Worm (Caenorhabditis elegans) whole organism, L4 larva: ENCODE measurements around the gene col-90.

Experiments used
- F49E8.2 ChIP-seq: sonication (generic microtip); optimal IDR thresholded peaks from 2 replicates; lab custom pipeline; 2016; ENCODE audit warnings: missing compliant biosample characterization, mild to moderate bottlenecking, missing genetic modification characterization, borderline replicate concordance
- ceh-62 ChIP-seq: sonication (generic microtip); optimal IDR thresholded peaks from 2 replicates; lab custom pipeline; 2017; ENCODE audit warnings: missing biosample characterization, missing genetic modification characterization
- ceh-82 ChIP-seq: sonication (generic microtip); optimal IDR thresholded peaks from 2 replicates; lab custom pipeline; 2017; ENCODE audit warnings: missing biosample characterization, missing genetic modification characterization
- ces-1 ChIP-seq: fragments of 150-350 bp; sonication (generic microtip); optimal IDR thresholded peaks from 4 replicates; lab custom pipeline; 2014; ENCODE audit warnings: missing biosample characterization, missing genetic modification reagents, missing genetic modification characterization
- ctbp-1 ChIP-seq: fragments of 200-800 bp; sonication (Bioruptor generic); IDR thresholded peaks from 2 replicates; pipeline ENCODE4 v1.3.6; 2022; ENCODE audit warnings: missing genetic modification reagents, missing genetic modification characterization, missing compliant biosample characterization
- dmd-6 ChIP-seq: fragments of 200-800 bp; sonication (Bioruptor generic); IDR thresholded peaks from 2 replicates; pipeline ENCODE4 v1.3.6; 2022; ENCODE audit warnings: missing genetic modification reagents, missing genetic modification characterization, missing compliant biosample characterization
- dmd-9 ChIP-seq: fragments of 200-800 bp; sonication (Bioruptor generic); IDR thresholded peaks from 2 replicates; pipeline ENCODE4 v1.3.6; 2022; ENCODE audit warnings: missing genetic modification reagents, missing genetic modification characterization, missing compliant biosample characterization
- duxl-1 ChIP-seq: sonication (generic microtip); optimal IDR thresholded peaks from 2 replicates; lab custom pipeline; 2016; ENCODE audit warnings: mild to moderate bottlenecking, missing genetic modification characterization, moderate library complexity, missing compliant biosample characterization; ENCODE audit not compliant: poor library complexity
- egl-43 ChIP-seq: fragments of 200-800 bp; sonication (Bioruptor generic); IDR thresholded peaks from 2 replicates; pipeline ENCODE4 v1.3.6; 2022; ENCODE audit warnings: missing genetic modification reagents, missing genetic modification characterization, missing compliant biosample characterization
- hif-1 ChIP-seq, 2 experiments: sonication (generic microtip); optimal IDR thresholded peaks; 2 replicates each; lab custom pipeline; 2016 to 2017; ENCODE audit warnings: missing compliant biosample characterization in 2 of 2, missing genetic modification characterization in 2 of 2, missing genetic modification reagents in 2 of 2, missing genotype in 2 of 2, mild to moderate bottlenecking in 1 of 2
- hlh-30 ChIP-seq: sonication (generic microtip); optimal IDR thresholded peaks from 2 replicates; lab custom pipeline; 2017; ENCODE audit warnings: antibody characterized with exemption, mild to moderate bottlenecking, missing genetic modification characterization, missing compliant biosample characterization; ENCODE audit not compliant: insufficient read depth
- hmg-1.1 ChIP-seq: fragments of 200-800 bp; sonication (Bioruptor generic); IDR thresholded peaks from 2 replicates; pipeline ENCODE4 v1.3.6; 2022; ENCODE audit warnings: missing genetic modification reagents, missing genetic modification characterization, missing compliant biosample characterization
- lin-13 ChIP-seq: fragments of 150-350 bp; optimal IDR thresholded peaks from 2 replicates; lab custom pipeline; 2014; ENCODE audit warnings: missing biosample characterization, missing genetic modification reagents, missing genetic modification characterization
- lin-29 ChIP-seq: fragments of 200-800 bp; sonication (Bioruptor generic); IDR thresholded peaks from 2 replicates; pipeline ENCODE4 v1.3.6; 2022; ENCODE audit warnings: missing genetic modification reagents, missing genetic modification characterization, missing compliant biosample characterization
- lin-39 ChIP-seq: fragments of 150-350 bp; optimal IDR thresholded peaks from 2 replicates; lab custom pipeline; 2014; ENCODE audit warnings: missing biosample characterization, missing genetic modification reagents, missing genetic modification characterization
- mxl-3 ChIP-seq: fragments of 200-800 bp; sonication (Bioruptor generic); optimal IDR thresholded peaks from 2 replicates; lab custom pipeline; 2018; ENCODE audit warnings: mild to moderate bottlenecking, missing genetic modification characterization, missing compliant biosample characterization
- nhr-11 ChIP-seq: fragments of 150-350 bp; optimal IDR thresholded peaks from 2 replicates; lab custom pipeline; 2014; ENCODE audit warnings: missing biosample characterization, missing genetic modification characterization
- nhr-111 ChIP-seq: fragments of 200-800 bp; sonication (Bioruptor generic); optimal IDR thresholded peaks from 2 replicates; lab custom pipeline; 2018; ENCODE audit warnings: mild to moderate bottlenecking, missing genetic modification characterization, missing compliant biosample characterization
- nhr-6 ChIP-seq: fragments of 150-350 bp; optimal IDR thresholded peaks from 2 replicates; lab custom pipeline; 2014; ENCODE audit warnings: missing biosample characterization, missing genetic modification characterization
- nhr-76 ChIP-seq: fragments of 150-350 bp; optimal IDR thresholded peaks from 2 replicates; lab custom pipeline; 2014; ENCODE audit warnings: missing biosample characterization, missing genetic modification characterization
- nhr-77 ChIP-seq: fragments of 150-350 bp; optimal IDR thresholded peaks from 2 replicates; lab custom pipeline; 2014; ENCODE audit warnings: missing biosample characterization, missing genetic modification characterization
- pha-4 ChIP-seq, 2 experiments: fragments of 150-350 bp in 1 of 2; fragments of 200-800 bp in 1 of 2; sonication (Bioruptor generic) in 1 of 2; IDR thresholded peaks in 1 of 2; optimal IDR thresholded peaks in 1 of 2; 2 replicates each; pipeline versions ENCODE4 v1.3.6 to Lab custom; 2014 to 2022; ENCODE audit warnings: missing genetic modification characterization in 2 of 2, missing genetic modification reagents in 2 of 2, missing biosample characterization in 1 of 2, missing compliant biosample characterization in 1 of 2
- php-3 ChIP-seq: fragments of 200-800 bp; sonication (Bioruptor generic); IDR thresholded peaks from 2 replicates; pipeline ENCODE4 v1.3.6; 2022; ENCODE audit warnings: missing genetic modification reagents, missing genetic modification characterization, missing compliant biosample characterization
- rbr-2 ChIP-seq: sonication (generic microtip); optimal IDR thresholded peaks from 2 replicates; lab custom pipeline; 2016; ENCODE audit warnings: missing genotype, missing genetic modification characterization, missing compliant biosample characterization
- saeg-2 ChIP-seq: fragments of 200-800 bp; sonication (Bioruptor generic); IDR thresholded peaks from 2 replicates; pipeline ENCODE4 v1.3.6; 2022; ENCODE audit warnings: missing genetic modification reagents, missing genetic modification characterization, missing compliant biosample characterization
- skn-1 ChIP-seq: fragments of 150-350 bp; optimal IDR thresholded peaks from 2 replicates; lab custom pipeline; 2014; ENCODE audit warnings: missing biosample characterization, missing genetic modification characterization
- tag-97 ChIP-seq: fragments of 200-800 bp; sonication (Bioruptor generic); IDR thresholded peaks from 2 replicates; pipeline ENCODE4 v1.3.6; 2022; ENCODE audit warnings: missing genetic modification characterization, missing compliant biosample characterization
- tra-1 ChIP-seq: fragments of 200-800 bp; sonication (Bioruptor generic); IDR thresholded peaks from 2 replicates; pipeline ENCODE4 v1.3.6; 2022; ENCODE audit warnings: missing genetic modification reagents, missing genetic modification characterization, missing compliant biosample characterization
- unc-130 ChIP-seq: sonication (generic microtip); optimal IDR thresholded peaks from 2 replicates; lab custom pipeline; 2016; ENCODE audit warnings: missing genetic modification reagents, missing genetic modification characterization, missing compliant biosample characterization
- unc-62 ChIP-seq, 3 experiments: fragments of 150-350 bp in 1 of 3; sonication (generic microtip); optimal IDR thresholded peaks in 2 of 3; peaks in 1 of 3; 1 replicate in 1 of 3; 2 replicates in 2 of 3; lab custom pipeline; 2014 to 2017; ENCODE audit warnings: missing biosample characterization in 3 of 3, missing genetic modification characterization in 3 of 3, missing genetic modification reagents in 3 of 3, missing genotype in 1 of 3
- zfp-3 ChIP-seq: fragments of 200-800 bp; sonication (Bioruptor generic); conservative IDR thresholded peaks from 2 replicates; pipeline ENCODE4 v1.3.6; 2022; ENCODE audit warnings: missing genetic modification reagents, missing genetic modification characterization, missing compliant biosample characterization
- zip-11 ChIP-seq: fragments of 200-800 bp; sonication (Bioruptor generic); IDR thresholded peaks from 2 replicates; pipeline ENCODE4 v1.3.6; 2022; ENCODE audit warnings: missing genetic modification characterization, missing compliant biosample characterization

The col-90 gene

ce11 chrIII:7913488-7913887 lies 35.1 kb upstream of the col-90 start, which contains the start of gene ZK688.12:
Gene ZK688.12 (minus strand): TSS chrIII:7913588.
- TF ChIP-seq nhr-76 (tag; lab: Kevin White, UChicago) (no peak), tag-97 (GFP tag; lab: Robert Waterston, UW) (no peak), zip-11 (GFP tag; lab: Robert Waterston, UW) (no peak), tra-1 (GFP tag; lab: Robert Waterston, UW) (no peak), mxl-3 (GFP tag; lab: Kevin White, UChicago) (no peak), ctbp-1 (GFP tag; lab: Robert Waterston, UW) (no peak), hlh-30 (tag; lab: Kevin White, UChicago) (no peak)

DNA sequence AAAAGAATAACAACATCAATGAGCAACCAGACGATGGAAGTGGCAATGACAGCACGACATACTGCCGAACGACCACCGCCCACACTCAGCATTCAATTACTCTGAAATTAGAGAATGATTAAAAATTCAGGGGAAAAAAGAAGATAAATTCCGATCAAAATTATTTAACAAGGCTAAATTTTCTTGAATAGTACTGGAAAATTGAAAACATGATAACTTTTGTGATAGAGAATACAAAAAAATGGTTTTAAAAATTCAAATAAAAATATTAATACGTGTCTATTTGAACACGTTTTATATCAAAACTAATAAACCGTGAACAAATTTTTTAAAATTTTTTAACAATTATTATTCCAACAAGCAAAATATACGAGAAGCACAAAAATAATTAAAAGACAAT lies 31.0 kb upstream of the col-90 start, which contains the start of gene gly-3:
gly-3 (minus strand) TSS at position 101 of the 400 bp plus-strand sequence.
- no peak for TF ChIP-seq F49E8.2 (tag; lab: Kevin White, UChicago)
- TF ChIP-seq ceh-62 (tag; lab: Kevin White, UChicago) = no peak
- no peak for TF ChIP-seq nhr-6 (tag; lab: Kevin White, UChicago)

DNA sequence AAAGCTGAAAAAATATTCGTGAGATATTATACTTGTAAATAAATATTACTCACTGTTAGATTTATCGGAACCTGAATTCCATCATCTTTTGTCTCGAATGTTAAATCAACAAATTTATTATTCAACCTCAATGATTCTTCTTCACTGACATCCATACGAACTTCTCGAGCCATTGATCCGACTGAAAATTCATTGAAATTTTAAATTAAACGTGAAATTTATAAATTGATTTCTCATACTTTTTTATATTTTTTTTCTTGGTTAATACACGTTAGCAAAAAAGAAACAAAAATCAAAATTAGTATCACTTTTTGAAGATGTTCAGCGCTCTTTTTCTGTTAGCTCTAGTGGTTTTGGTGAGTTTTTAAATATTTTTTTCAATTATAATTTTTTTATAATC lies 28.8 kb upstream of the col-90 start, which contains the start of gene C29E4.14:
C29E4.14 (plus strand) TSS at position 301 of the 400 bp plus-strand sequence.
- TF ChIP-seq nhr-77 (tag; lab: Kevin White, UChicago) (no peak), lin-13 (no peak), rbr-2 (tag; lab: Kevin White, UChicago) (no peak), ctbp-1 (GFP tag; lab: Robert Waterston, UW) (no peak), ceh-82 (no peak), zfp-3 (GFP tag; lab: Robert Waterston, UW) (no peak), php-3 (GFP tag; lab: Robert Waterston, UW) (no peak)
- TF ChIP-seq, all 104 proteins: peak for 0

ce11 chrIII:7922207-7922606 lies 26.4 kb upstream of the col-90 start, which contains the start of gene C29E4.17:
Gene C29E4.17 (plus strand): TSS chrIII:7922507.
- no peak for TF ChIP-seq dmd-9 (GFP tag; lab: Robert Waterston, UW)
- TF ChIP-seq php-3 (GFP tag; lab: Robert Waterston, UW) = no peak
- no peak for TF ChIP-seq ceh-82
- no peak for TF ChIP-seq egl-43 (GFP tag; lab: Robert Waterston, UW)
- TF ChIP-seq unc-130 (GFP tag; lab: Kevin White, UChicago) = no peak
- TF ChIP-seq nhr-11 (tag; lab: Kevin White, UChicago) = no peak
- no peak for TF ChIP-seq hif-1 (tag; optimal IDR thresholded peaks at IDR 0.05; lab: Kevin White, UChicago)
- TF ChIP-seq duxl-1 (tag; lab: Kevin White, UChicago) = no peak
- no peak for TF ChIP-seq pha-4 (GFP tag; IDR thresholded peaks at IDR 0.05; lab: Robert Waterston, UW)
- TF ChIP-seq pha-4 (tag; optimal IDR thresholded peaks at IDR 0.05; lab: Kevin White, UChicago) = no peak
- TF ChIP-seq hlh-30 (tag; lab: Kevin White, UChicago) = no peak
- no peak for TF ChIP-seq nhr-111 (GFP tag; lab: Kevin White, UChicago)
- TF ChIP-seq rbr-2 (tag; lab: Kevin White, UChicago) = no peak
- no peak for TF ChIP-seq mxl-3 (GFP tag; lab: Kevin White, UChicago)
- no peak for TF ChIP-seq lin-29
- TF ChIP-seq lin-39 = no peak
- TF ChIP-seq tra-1 (GFP tag; lab: Robert Waterston, UW) = no peak
- no peak for TF ChIP-seq dmd-6 (GFP tag; lab: Robert Waterston, UW)
- no peak for TF ChIP-seq skn-1 (tag; lab: Kevin White, UChicago)
- TF ChIP-seq saeg-2 (GFP tag; lab: Robert Waterston, UW) = no peak
- no peak for TF ChIP-seq hmg-1.1 (GFP tag; lab: Robert Waterston, UW)

ce11 chrIII:7924821-7925220 lies 23.8 kb upstream of the col-90 start, which contains the start of gene tag-250:
Gene tag-250 (minus strand): TSS chrIII:7924921.
- TF ChIP-seq unc-62 (GFP tag; optimal IDR thresholded peaks at IDR 0.05 in 1 of 2; lab: Kevin White, UChicago) = peak in 1 of 2 experiments; percentile 72
- no peak for TF ChIP-seq unc-62 (tag; optimal IDR thresholded peaks at IDR 0.05; lab: Kevin White, UChicago)
- TF ChIP-seq ces-1 (GFP tag; lab: Kevin White, UChicago) = no peak
- TF ChIP-seq mxl-3 (GFP tag; lab: Kevin White, UChicago) = no peak
